Fruit fly (Drosophila melanogaster) whole organism, wandering third instar larva: Measurements from ENCODE around the gene CG31344.

Source experiments
- Abd-B ChIP-seq: fragments of >200 bp; optimal IDR thresholded peaks from 2 replicates; lab custom pipeline; 2017; ENCODE audit warnings: missing biosample characterization, missing genetic modification characterization
- CG32264 ChIP-seq: fragments of 200-800 bp; sonication (Bioruptor generic); optimal IDR thresholded peaks from 2 replicates; lab custom pipeline; 2016; ENCODE audit warnings: missing biosample characterization, missing genetic modification characterization
- CG9705 ChIP-seq: fragments of 200-800 bp; sonication (Bioruptor generic); optimal IDR thresholded peaks from 2 replicates; lab custom pipeline; 2018; ENCODE audit warnings: missing biosample characterization, mild to moderate bottlenecking, missing genetic modification characterization
- CrebA ChIP-seq: fragments of 200-800 bp; sonication (Bioruptor generic); optimal IDR thresholded peaks from 2 replicates; lab custom pipeline; 2016; ENCODE audit warnings: missing biosample characterization, mild to moderate bottlenecking, missing genetic modification characterization, borderline replicate concordance
- Dfd ChIP-seq: fragments of >200 bp; optimal IDR thresholded peaks from 2 replicates; lab custom pipeline; 2017; ENCODE audit warnings: missing biosample characterization, missing genetic modification characterization
- Dif ChIP-seq: fragments of 200-275, 200-300 bp; sonication (Bioruptor generic); optimal IDR thresholded peaks from 2 replicates; lab custom pipeline; 2018; ENCODE audit warnings: missing biosample characterization, missing genetic modification characterization; ENCODE audit not compliant: partially characterized antibody
- GATAd ChIP-seq: sonication (Bioruptor generic); optimal IDR thresholded peaks from 2 replicates; lab custom pipeline; 2016; ENCODE audit warnings: missing biosample characterization, missing genetic modification characterization
- HLH106 ChIP-seq: fragments of 200-800 bp; optimal IDR thresholded peaks from 3 replicates; lab custom pipeline; 2019; ENCODE audit warnings: missing biosample characterization, mild to moderate bottlenecking, missing genetic modification characterization, moderate library complexity
- Hnf4 ChIP-seq: fragments of 200-800 bp; sonication (Bioruptor generic); optimal IDR thresholded peaks from 2 replicates; lab custom pipeline; 2016; ENCODE audit warnings: missing biosample characterization, mild to moderate bottlenecking, missing genetic modification characterization
- Hr78 ChIP-seq: fragments of >200 bp; optimal IDR thresholded peaks from 2 replicates; lab custom pipeline; 2017; ENCODE audit warnings: missing biosample characterization, missing genetic modification characterization
- Hr83 ChIP-seq: fragments of 200-300 bp; sonication (Bioruptor generic); optimal IDR thresholded peaks from 2 replicates; lab custom pipeline; 2016; ENCODE audit warnings: missing biosample characterization, mild to moderate bottlenecking, missing genetic modification characterization, moderate library complexity; ENCODE audit not compliant: poor library complexity, severe bottlenecking
- Jra ChIP-seq: sonication (Bioruptor generic); optimal IDR thresholded peaks from 2 replicates; lab custom pipeline; 2016; ENCODE audit warnings: missing biosample characterization, missing genetic modification characterization
- Mio ChIP-seq: sonication (Bioruptor generic); optimal IDR thresholded peaks from 2 replicates; lab custom pipeline; 2016; ENCODE audit warnings: missing biosample characterization, missing genetic modification characterization
- Myc ChIP-seq: fragments of >200 bp; optimal IDR thresholded peaks from 2 replicates; lab custom pipeline; 2017
- N ChIP-seq: fragments of >200 bp; optimal IDR thresholded peaks from 2 replicates; lab custom pipeline; 2018; ENCODE audit warnings: missing biosample characterization, missing external identifiers, missing genetic modification characterization
- OdsH ChIP-seq: fragments of 200-800 bp; sonication (Bioruptor generic); optimal IDR thresholded peaks from 2 replicates; lab custom pipeline; 2016; ENCODE audit warnings: missing biosample characterization, mild to moderate bottlenecking, missing genetic modification characterization
- Rel ChIP-seq, 2 experiments: fragments of 200-800 bp; sonication (Bioruptor generic) in 1 of 2; optimal IDR thresholded peaks; 2 replicates in 1 of 2; 3 replicates in 1 of 2; lab custom pipeline; 2016 to 2019; ENCODE audit warnings: mild to moderate bottlenecking in 2 of 2, missing biosample characterization in 2 of 2, missing genetic modification characterization in 2 of 2, moderate library complexity in 1 of 2
- Sp1 ChIP-seq: fragments of 200-800 bp; sonication (Bioruptor generic); optimal IDR thresholded peaks from 3 replicates; lab custom pipeline; 2019; ENCODE audit warnings: missing biosample characterization, mild to moderate bottlenecking, missing genetic modification characterization, moderate library complexity
- Vsx2 ChIP-seq: fragments of 200-300, 225-300 bp; sonication (Bioruptor generic); optimal IDR thresholded peaks from 2 replicates; lab custom pipeline; 2018; ENCODE audit warnings: missing biosample characterization, missing genetic modification characterization; ENCODE audit not compliant: partially characterized antibody
- br ChIP-seq: fragments of 200-800 bp; sonication (Bioruptor generic); optimal IDR thresholded peaks from 2 replicates; lab custom pipeline; 2016; ENCODE audit warnings: missing biosample characterization, missing genetic modification characterization
- brk ChIP-seq: fragments of 200-800 bp; sonication (Bioruptor generic); optimal IDR thresholded peaks from 2 replicates; lab custom pipeline; 2016; ENCODE audit warnings: missing biosample characterization, mild to moderate bottlenecking, missing genetic modification characterization
- dl ChIP-seq, 2 experiments: fragments of 175-275, 200-275 bp in 1 of 2; fragments of 200-275 bp in 1 of 2; sonication (Bioruptor generic); optimal IDR thresholded peaks; lab custom pipeline; 2018; ENCODE audit warnings: mild to moderate bottlenecking in 2 of 2, missing biosample characterization in 2 of 2, missing genetic modification characterization in 2 of 2, moderate library complexity in 2 of 2; ENCODE audit not compliant: partially characterized antibody in 2 of 2, insufficient read depth in 1 of 2
- dmrt93B ChIP-seq: fragments of 200-800 bp; sonication (Bioruptor generic); optimal IDR thresholded peaks from 2 replicates; lab custom pipeline; 2018; ENCODE audit warnings: missing biosample characterization, mild to moderate bottlenecking, missing genetic modification characterization
- dsf ChIP-seq: sonication (Bioruptor generic); optimal IDR thresholded peaks from 2 replicates; lab custom pipeline; 2016; ENCODE audit warnings: missing biosample characterization, missing genetic modification characterization, borderline replicate concordance
- ey ChIP-seq: fragments of 200-800 bp; sonication (Bioruptor generic); optimal IDR thresholded peaks from 2 replicates; lab custom pipeline; 2016; ENCODE audit warnings: missing biosample characterization, missing genetic modification characterization
- foxo ChIP-seq, 2 experiments: fragments of 200-800 bp; sonication (Bioruptor generic); optimal IDR thresholded peaks; 2 replicates in 1 of 2; 3 replicates in 1 of 2; lab custom pipeline; 2016 to 2017; ENCODE audit warnings: missing biosample characterization in 2 of 2, missing genetic modification characterization in 2 of 2
- fru ChIP-seq: fragments of 200-800 bp; sonication (Bioruptor generic); optimal IDR thresholded peaks from 3 replicates; lab custom pipeline; 2016; ENCODE audit warnings: missing biosample characterization, mild to moderate bottlenecking, missing genetic modification characterization
- h ChIP-seq: fragments of 200-800 bp; sonication (Bioruptor generic); optimal IDR thresholded peaks from 3 replicates; lab custom pipeline; 2016; ENCODE audit warnings: missing biosample characterization, mild to moderate bottlenecking, missing genetic modification characterization
- jim ChIP-seq: fragments of 175-275, 200-325 bp; sonication (Bioruptor generic); optimal IDR thresholded peaks from 2 replicates; lab custom pipeline; 2016; ENCODE audit warnings: missing biosample characterization, mild to moderate bottlenecking, missing genetic modification characterization
- lola ChIP-seq: fragments of >200 bp; optimal IDR thresholded peaks from 2 replicates; lab custom pipeline; 2017; ENCODE audit warnings: missing biosample characterization, missing genetic modification characterization
- pan ChIP-seq: fragments of >200 bp; optimal IDR thresholded peaks from 2 replicates; lab custom pipeline; 2017
- psq ChIP-seq: fragments of 200-800 bp; sonication (Bioruptor generic); optimal IDR thresholded peaks from 3 replicates; lab custom pipeline; 2017; ENCODE audit warnings: missing biosample characterization, mild to moderate bottlenecking, missing genetic modification characterization, moderate library complexity
- rgr ChIP-seq: fragments of 200-800 bp; sonication (Bioruptor generic); optimal IDR thresholded peaks from 3 replicates; lab custom pipeline; 2016; ENCODE audit warnings: missing biosample characterization, mild to moderate bottlenecking, missing genetic modification characterization
- sage ChIP-seq: fragments of 200-800 bp; sonication (Bioruptor generic); optimal IDR thresholded peaks from 2 replicates; lab custom pipeline; 2016; ENCODE audit warnings: missing biosample characterization, mild to moderate bottlenecking, missing genetic modification characterization
- sv ChIP-seq: fragments of 200-800 bp; sonication (Bioruptor generic); optimal IDR thresholded peaks from 3 replicates; lab custom pipeline; 2016; ENCODE audit warnings: missing biosample characterization, missing genetic modification characterization
- tai ChIP-seq: sonication (Bioruptor generic); optimal IDR thresholded peaks from 2 replicates; lab custom pipeline; 2016; ENCODE audit warnings: missing biosample characterization, missing genetic modification characterization
- usp ChIP-seq: fragments of >200 bp; optimal IDR thresholded peaks from 2 replicates; lab custom pipeline; 2017; ENCODE audit warnings: missing biosample characterization, missing genetic modification characterization
- woc ChIP-seq: sonication (Bioruptor generic); optimal IDR thresholded peaks from 2 replicates; lab custom pipeline; 2016; ENCODE audit warnings: missing biosample characterization, mild to moderate bottlenecking, missing genetic modification characterization

Gene CG31344

dm6 chr3R:15196134-15197034 lies 28.7 kb downstream of the CG31344 start, which contains the start of the genes Kpc1 and CG42542:
Gene Kpc1 (minus strand): TSS chr3R:15196210.
Gene CG42542 (plus strand): TSS chr3R:15196598.
- TF ChIP-seq HLH106 (peak; percentile 60), Rel (GFP tag; optimal IDR thresholded peaks at IDR 0.05; lab: Kevin White, UChicago) (no peak), Rel (tag; optimal IDR thresholded peaks at IDR 0.05; lab: Kevin White, UChicago) (peak; percentile 60), psq (GFP tag; lab: Kevin White, UChicago) (peak; percentile 69), CG9705 (GFP tag; lab: Kevin White, UChicago) (peak; percentile 49), Hnf4 (GFP tag; lab: Kevin White, UChicago) (peak; percentile 92), dl (GFP tag; optimal IDR thresholded peaks at IDR 0.05; lab: Kevin White, UChicago; ENCODE audit: insufficient read depth in 1 of 2, partially characterized antibody in 2 of 2) (peak in 1 of 2 experiments; percentile 6), woc (GFP tag; lab: Kevin White, UChicago) (peak; percentile 95), usp (GFP tag; lab: Kevin White, UChicago) (no peak), Sp1 (GFP tag; lab: Kevin White, UChicago) (peak; percentile 64), lola (GFP tag; lab: Kevin White, UChicago) (no peak), OdsH (GFP tag; lab: Kevin White, UChicago) (peak; percentile 72), Jra (GFP tag; lab: Kevin White, UChicago) (peak; percentile 94), sage (GFP tag; lab: Kevin White, UChicago) (peak; percentile 56), Myc (lab: Kevin White, UChicago) (peak; percentile 89), Dif (peak; percentile 19), dsf (GFP tag; lab: Kevin White, UChicago) (peak; percentile 72), jim (GFP tag; lab: Kevin White, UChicago) (peak; percentile 52), ey (GFP tag; lab: Kevin White, UChicago) (peak; percentile 82), GATAd (peak; percentile 74), Hr83 (GFP tag; lab: Kevin White, UChicago) (peak; percentile 93), h (GFP tag; lab: Kevin White, UChicago) (peak; percentile 83), br (GFP tag; lab: Kevin White, UChicago) (peak; percentile 74), Dfd (GFP tag; lab: Kevin White, UChicago) (no peak), brk (no peak), CrebA (GFP tag; lab: Kevin White, UChicago) (peak; percentile 64), dmrt93B (peak; percentile 52), CG32264 (GFP tag; lab: Kevin White, UChicago) (peak; percentile 70), foxo (GFP tag; optimal IDR thresholded peaks at IDR 0.05; lab: Kevin White, UChicago) (peak; percentile 34 to 83), N (GFP tag; lab: Kevin White, UChicago) (no peak), rgr (GFP tag; lab: Kevin White, UChicago) (peak; percentile 83), fru (GFP tag; lab: Kevin White, UChicago) (peak; percentile 77), sv (peak; percentile 87), Vsx2 (GFP tag; lab: Kevin White, UChicago) (peak; percentile 92), Hr78 (GFP tag; lab: Kevin White, UChicago) (no peak), Abd-B (GFP tag; lab: Kevin White, UChicago) (no peak), Mio (GFP tag; lab: Kevin White, UChicago) (no peak), pan (lab: Kevin White, UChicago) (no peak), tai (GFP tag; lab: Kevin White, UChicago) (no peak)

- no peak for TF ChIP-seq fru (GFP tag; lab: Kevin White, UChicago)
- TF ChIP-seq CG32264 (GFP tag; lab: Kevin White, UChicago), result no peak
- TF ChIP-seq HLH106, result no peak
- TF ChIP-seq pan (lab: Kevin White, UChicago), result no peak
- TF ChIP-seq tai (GFP tag; lab: Kevin White, UChicago), result no peak
- TF ChIP-seq N (GFP tag; lab: Kevin White, UChicago), result no peak
- TF ChIP-seq Vsx2 (GFP tag; lab: Kevin White, UChicago), result no peak
- no peak for TF ChIP-seq OdsH (GFP tag; lab: Kevin White, UChicago)
- no peak for TF ChIP-seq rgr (GFP tag; lab: Kevin White, UChicago)
- TF ChIP-seq Myc (lab: Kevin White, UChicago), result no peak
- no peak for TF ChIP-seq usp (GFP tag; lab: Kevin White, UChicago)
- TF ChIP-seq sv, result no peak
These were observed 43.7 kb downstream of the CG31344 start, which contains the start of gene Mf for dm6 chr3R:15181467-15181866. Gene Mf (minus strand): TSS chr3R:15181510.
